Fruit fly (Drosophila melanogaster) whole organism, wandering third instar larva: ENCODE results near the gene gammaSnap2.

Experiments used
- Myc ChIP-seq: fragments of >200 bp; optimal IDR thresholded peaks from 2 replicates; lab custom pipeline; 2017
- sage ChIP-seq: fragments of 200-800 bp; sonication (Bioruptor generic); optimal IDR thresholded peaks from 2 replicates; lab custom pipeline; 2016; ENCODE audit warnings: missing biosample characterization, mild to moderate bottlenecking, missing genetic modification characterization

- TF ChIP-seq Myc (lab: Kevin White, UChicago) = peak; percentile 7
- TF ChIP-seq sage = peak; percentile 88
Observed at dm6 chr3R:10170356-10170876, 49.2 kb upstream of the gammaSnap2 start, which contains the start of gene Best1.
